Fruit fly (Drosophila melanogaster) whole organism, embryonic: ENCODE data around the gene CatB.

Source experiments
- Bdp1 ChIP-seq: fragments of 200-800 bp; sonication (Bioruptor generic); optimal IDR thresholded peaks from 3 replicates; lab custom pipeline; 2016; ENCODE audit warnings: missing biosample characterization, missing genetic modification characterization
- Blimp-1 ChIP-seq: fragments of 200-800 bp; sonication (Bioruptor generic); optimal IDR thresholded peaks from 3 replicates; lab custom pipeline; 2018; ENCODE audit warnings: missing biosample characterization, missing genetic modification characterization, mild to moderate bottlenecking, moderate library complexity, missing genetic modification reagents
- CG10267 ChIP-seq: fragments of 200-800 bp; sonication (Bioruptor generic); optimal IDR thresholded peaks from 2 replicates; lab custom pipeline; 2018; ENCODE audit warnings: missing biosample characterization, mild to moderate bottlenecking, missing genetic modification characterization, moderate library complexity
- CG10431 ChIP-seq: fragments of 200-800 bp; sonication (Bioruptor generic); optimal IDR thresholded peaks from 3 replicates; lab custom pipeline; 2018; ENCODE audit warnings: missing biosample characterization, mild to moderate bottlenecking, missing genetic modification characterization
- CG11093 ChIP-seq: fragments of 200-800 bp; sonication (Bioruptor generic); IDR thresholded peaks from 3 replicates; pipeline ENCODE4 v1.3.6; 2022; ENCODE audit warnings: missing biosample characterization, missing genetic modification characterization
- CG14965 ChIP-seq: fragments of 200-800 bp; sonication (Bioruptor generic); optimal IDR thresholded peaks from 2 replicates; lab custom pipeline; 2016; ENCODE audit warnings: missing biosample characterization, missing genetic modification characterization, borderline replicate concordance
- CG15696 ChIP-seq: fragments of 200-800 bp; sonication (Bioruptor generic); optimal IDR thresholded peaks from 2 replicates; lab custom pipeline; 2019; ENCODE audit warnings: missing biosample characterization, mild to moderate bottlenecking, missing genetic modification characterization, moderate library complexity
- CG18262 ChIP-seq: fragments of 200-800 bp; optimal IDR thresholded peaks from 3 replicates; lab custom pipeline; 2019; ENCODE audit warnings: missing biosample characterization, mild to moderate bottlenecking, missing genetic modification characterization, moderate library complexity
- CG18619 ChIP-seq: fragments of 200-800 bp; sonication (Bioruptor generic); optimal IDR thresholded peaks from 3 replicates; lab custom pipeline; 2017; ENCODE audit warnings: missing biosample characterization, mild to moderate bottlenecking, missing genetic modification characterization
- CG2712 ChIP-seq: fragments of 200-800 bp; optimal IDR thresholded peaks from 3 replicates; lab custom pipeline; 2019; ENCODE audit warnings: missing biosample characterization, mild to moderate bottlenecking, missing genetic modification characterization, moderate library complexity
- CG30403 ChIP-seq: fragments of 200-800 bp; sonication (Bioruptor generic); optimal IDR thresholded peaks from 3 replicates; lab custom pipeline; 2016; ENCODE audit warnings: missing biosample characterization, missing genetic modification characterization
- CG4730 ChIP-seq: fragments of 200-800 bp; sonication (Bioruptor generic); IDR thresholded peaks from 2 replicates; pipeline ENCODE4 v1.3.6; 2022; ENCODE audit warnings: missing biosample characterization, missing genetic modification characterization
- CG4854 ChIP-seq: fragments of 200-800 bp; sonication (Bioruptor generic); optimal IDR thresholded peaks from 2 replicates; lab custom pipeline; 2016; ENCODE audit warnings: missing biosample characterization, missing genetic modification characterization, inconsistent platforms
- CG5245 ChIP-seq: fragments of 200-800 bp; sonication (Bioruptor generic); optimal IDR thresholded peaks from 3 replicates; lab custom pipeline; 2016; ENCODE audit warnings: missing biosample characterization, missing genetic modification characterization
- CG5953 ChIP-seq: fragments of 200-800 bp; sonication (Bioruptor generic); IDR thresholded peaks from 2 replicates; pipeline ENCODE4 v1.3.6; 2022; ENCODE audit warnings: missing biosample characterization, missing genetic modification characterization
- CG7963 ChIP-seq: fragments of 200-800 bp; sonication (Bioruptor generic); IDR thresholded peaks from 3 replicates; pipeline ENCODE4 v1.3.6; 2022; ENCODE audit warnings: missing biosample characterization, missing genetic modification characterization; ENCODE audit not compliant: partially characterized antibody
- Camta ChIP-seq: fragments of 200-800 bp; sonication (Bioruptor generic); optimal IDR thresholded peaks from 2 replicates; lab custom pipeline; 2016; ENCODE audit warnings: missing biosample characterization, missing genetic modification characterization
- Fer3 ChIP-seq: fragments of 200-800 bp; sonication (Bioruptor generic); optimal IDR thresholded peaks from 2 replicates; lab custom pipeline; 2018; ENCODE audit warnings: missing biosample characterization, mild to moderate bottlenecking, missing genetic modification characterization, moderate library complexity
- H2.0 ChIP-seq: fragments of 200-800 bp; sonication (Bioruptor generic); IDR thresholded peaks from 2 replicates; pipeline ENCODE4 v1.3.6; 2022; ENCODE audit warnings: missing biosample characterization, missing genetic modification characterization
- HLH54F ChIP-seq: fragments of 200-800 bp; sonication (Bioruptor generic); optimal IDR thresholded peaks from 3 replicates; lab custom pipeline; 2016; ENCODE audit warnings: missing biosample characterization, missing genetic modification characterization
- Lpt ChIP-seq: fragments of >200 bp; optimal IDR thresholded peaks from 2 replicates; lab custom pipeline; 2018; ENCODE audit warnings: missing biosample characterization, missing genetic modification characterization
- MTF-1 ChIP-seq: fragments of 200-800 bp; sonication (Bioruptor generic); optimal IDR thresholded peaks from 2 replicates; lab custom pipeline; 2018; ENCODE audit warnings: missing biosample characterization, mild to moderate bottlenecking, missing genetic modification characterization, borderline replicate concordance
- Meics ChIP-seq: fragments of 200-800 bp; sonication (Bioruptor generic); optimal IDR thresholded peaks from 2 replicates; lab custom pipeline; 2017; ENCODE audit warnings: missing biosample characterization, mild to moderate bottlenecking, missing genetic modification characterization
- Optix ChIP-seq: fragments of 200-800 bp; sonication (Bioruptor generic); IDR thresholded peaks from 3 replicates; pipeline ENCODE4 v1.3.6; 2022; ENCODE audit warnings: missing biosample characterization, missing genetic modification characterization
- Sin3A ChIP-seq: fragments of >200 bp; optimal IDR thresholded peaks from 2 replicates; lab custom pipeline; 2018
- Sry-δ ChIP-seq: fragments of 200-800 bp; sonication (Bioruptor generic); optimal IDR thresholded peaks from 2 replicates; lab custom pipeline; 2016; ENCODE audit warnings: missing biosample characterization, missing genetic modification characterization
- Tbp ChIP-seq: fragments of >200 bp; optimal IDR thresholded peaks from 2 replicates; lab custom pipeline; 2018; ENCODE audit warnings: missing biosample characterization, missing genetic modification characterization
- Trl ChIP-seq, 3 experiments: fragments of >200 bp in 2 of 3; fragments of 200-800 bp in 1 of 3; sonication (Bioruptor generic) in 1 of 3; optimal IDR thresholded peaks; 2 replicates in 1 of 3; 3 replicates in 2 of 3; lab custom pipeline; 2016 to 2017; ENCODE audit warnings: missing biosample characterization in 1 of 3, missing genetic modification characterization in 1 of 3
- ara ChIP-seq: fragments of 200-800 bp; sonication (Bioruptor generic); IDR thresholded peaks from 2 replicates; pipeline ENCODE4 v1.3.6; 2022; ENCODE audit warnings: missing biosample characterization, missing genetic modification characterization
- dati ChIP-seq: fragments of 200-800 bp; sonication (Bioruptor generic); IDR thresholded peaks from 2 replicates; pipeline ENCODE4 v1.3.6; 2022; ENCODE audit warnings: missing biosample characterization, missing genetic modification characterization
- dm ChIP-seq: fragments of 200-800 bp; sonication (Bioruptor generic); optimal IDR thresholded peaks from 3 replicates; lab custom pipeline; 2016; ENCODE audit warnings: missing biosample characterization, missing genetic modification characterization
- dmrt11E ChIP-seq: fragments of 200-800 bp; sonication (Bioruptor generic); optimal IDR thresholded peaks from 3 replicates; lab custom pipeline; 2018; ENCODE audit warnings: missing biosample characterization, mild to moderate bottlenecking, missing genetic modification characterization, moderate library complexity
- dmrt99B ChIP-seq: fragments of 200-800 bp; sonication (Bioruptor generic); optimal IDR thresholded peaks from 2 replicates; lab custom pipeline; 2018; ENCODE audit warnings: missing biosample characterization, mild to moderate bottlenecking, missing genetic modification characterization, moderate library complexity
- fd102C ChIP-seq: fragments of 200-800 bp; sonication (Bioruptor generic); optimal IDR thresholded peaks from 2 replicates; lab custom pipeline; 2018; ENCODE audit warnings: missing biosample characterization, mild to moderate bottlenecking, missing genetic modification characterization, moderate library complexity
- fd3F ChIP-seq: fragments of 200-800 bp; sonication (Bioruptor generic); optimal IDR thresholded peaks from 2 replicates; lab custom pipeline; 2018; ENCODE audit warnings: missing biosample characterization, mild to moderate bottlenecking, missing genetic modification characterization, moderate library complexity
- inv ChIP-seq: fragments of 200-800 bp; sonication (Bioruptor generic); IDR thresholded peaks from 2 replicates; pipeline ENCODE4 v1.3.6; 2022; ENCODE audit warnings: missing biosample characterization, missing genetic modification characterization; ENCODE audit not compliant: partially characterized antibody
- jigr1 ChIP-seq: fragments of 200-800 bp; sonication (Bioruptor generic); IDR thresholded peaks from 3 replicates; pipeline ENCODE4 v1.3.6; 2022; ENCODE audit warnings: missing biosample characterization, missing genetic modification characterization
- klu ChIP-seq: fragments of 200-800 bp; sonication (Bioruptor generic); IDR thresholded peaks from 2 replicates; pipeline ENCODE4 v1.3.6; 2022; ENCODE audit warnings: missing biosample characterization, missing genetic modification characterization
- lbe ChIP-seq: fragments of 200-800 bp; sonication (Bioruptor generic); optimal IDR thresholded peaks from 2 replicates; lab custom pipeline; 2016; ENCODE audit warnings: missing biosample characterization, mild to moderate bottlenecking, missing genetic modification characterization
- lola ChIP-seq, 3 experiments: fragments of >200 bp in 2 of 3; fragments of 200-800 bp in 1 of 3; sonication (Bioruptor generic) in 1 of 3; optimal IDR thresholded peaks; 2 replicates each; lab custom pipeline; 2017 to 2019; ENCODE audit warnings: missing biosample characterization in 3 of 3, missing genetic modification characterization in 3 of 3, mild to moderate bottlenecking in 1 of 3, moderate library complexity in 1 of 3
- luna ChIP-seq: fragments of 200-800 bp; sonication (Bioruptor generic); optimal IDR thresholded peaks from 2 replicates; lab custom pipeline; 2016; ENCODE audit warnings: missing biosample characterization, missing genetic modification characterization
- nom ChIP-seq: fragments of 200-800 bp; sonication (Bioruptor generic); optimal IDR thresholded peaks from 2 replicates; lab custom pipeline; 2017; ENCODE audit warnings: missing biosample characterization, missing genetic modification characterization, mild to moderate bottlenecking, moderate library complexity, missing genetic modification reagents
- org-1 ChIP-seq: fragments of 200-800 bp; sonication (Bioruptor generic); optimal IDR thresholded peaks from 2 replicates; lab custom pipeline; 2017; ENCODE audit warnings: missing biosample characterization, missing genetic modification characterization
- pho ChIP-seq: fragments of 200-800 bp; sonication (Bioruptor generic); optimal IDR thresholded peaks from 2 replicates; lab custom pipeline; 2016; ENCODE audit warnings: missing biosample characterization, missing genetic modification characterization
- repo ChIP-seq: fragments of 200-800 bp; sonication (Bioruptor generic); optimal IDR thresholded peaks from 2 replicates; lab custom pipeline; 2016; ENCODE audit warnings: missing biosample characterization, missing genetic modification characterization
- salm ChIP-seq: fragments of 200-800 bp; sonication (Bioruptor generic); optimal IDR thresholded peaks from 2 replicates; lab custom pipeline; 2018; ENCODE audit warnings: missing biosample characterization, mild to moderate bottlenecking, missing genetic modification characterization
- scrt ChIP-seq: fragments of 200-800 bp; sonication (Bioruptor generic); optimal IDR thresholded peaks from 2 replicates; lab custom pipeline; 2018; ENCODE audit warnings: missing biosample characterization, mild to moderate bottlenecking, missing genetic modification characterization, moderate library complexity
- shn ChIP-seq: fragments of 200-800 bp; sonication (Bioruptor generic); optimal IDR thresholded peaks from 3 replicates; lab custom pipeline; 2016; ENCODE audit warnings: missing biosample characterization, missing genetic modification characterization
- slou ChIP-seq: fragments of 200-800 bp; sonication (Bioruptor generic); optimal IDR thresholded peaks from 3 replicates; lab custom pipeline; 2016; ENCODE audit warnings: missing biosample characterization, missing genetic modification characterization
- twi ChIP-seq: fragments of 200-800 bp; optimal IDR thresholded peaks from 2 replicates; lab custom pipeline; 2019; ENCODE audit warnings: missing biosample characterization, mild to moderate bottlenecking, missing genetic modification characterization, moderate library complexity

Gene CatB

DNA sequence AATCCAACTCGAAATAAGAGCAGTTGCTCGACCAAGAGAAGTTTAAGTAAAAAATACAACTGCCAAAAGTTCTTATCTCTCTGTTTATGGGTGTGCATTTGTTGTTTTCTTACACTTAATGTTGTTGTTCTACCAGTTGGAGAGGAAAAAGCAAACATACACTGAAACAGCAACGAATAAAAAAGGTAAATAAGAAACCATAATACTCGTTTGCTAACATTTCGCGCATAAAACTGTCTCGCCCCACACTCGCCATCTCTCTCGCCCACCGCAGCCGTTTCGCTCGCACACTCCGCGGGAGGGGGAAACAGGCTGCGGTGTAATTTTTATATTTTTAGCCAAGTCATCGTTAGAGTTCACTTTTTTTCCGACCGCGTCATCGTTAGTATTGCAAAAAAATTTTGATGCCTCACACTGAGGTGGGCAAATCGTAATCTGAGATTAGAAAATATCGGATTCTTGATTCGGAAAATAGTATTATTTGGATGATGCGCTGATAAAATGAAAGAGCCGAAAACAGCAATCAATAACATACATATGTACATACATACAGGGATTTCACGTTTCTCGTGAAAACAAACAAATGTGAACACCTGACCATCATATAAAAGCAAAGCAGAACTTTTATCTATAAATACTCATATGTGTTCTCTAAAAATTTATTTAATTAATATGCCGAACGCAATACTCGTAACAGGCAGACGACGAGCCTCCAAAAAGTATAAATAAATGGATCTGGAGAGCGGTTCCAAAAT is 12.8 kb upstream of the CatB start (continued):
- TF ChIP-seq H2.0 (GFP tag; lab: Robert Waterston, UW), result no peak
- no peak for TF ChIP-seq fd102C
- TF ChIP-seq CG5953 (GFP tag; lab: Robert Waterston, UW), result no peak
- no peak for TF ChIP-seq CG5245
- no peak for TF ChIP-seq CG14965
- TF ChIP-seq inv (GFP tag; lab: Robert Waterston, UW), result no peak
- no peak for TF ChIP-seq CG30403 (GFP tag; lab: Kevin White, UChicago)
- TF ChIP-seq pho, result peak; percentile 49
- no peak for TF ChIP-seq Tbp (GFP tag; lab: Kevin White, UChicago)
- TF ChIP-seq MTF-1 (GFP tag; lab: Kevin White, UChicago), result peak; percentile 18
- TF ChIP-seq shn, result peak; percentile 13
- TF ChIP-seq CG15696 (tag; lab: Kevin White, UChicago), result no peak
- no peak for TF ChIP-seq nom
- no peak for TF ChIP-seq repo (GFP tag; lab: Kevin White, UChicago)
- TF ChIP-seq Optix (GFP tag; lab: Robert Waterston, UW), result no peak
- no peak for TF ChIP-seq Lpt (GFP tag; lab: Kevin White, UChicago)
- TF ChIP-seq Sin3A, result no peak
- no peak for TF ChIP-seq scrt (GFP tag; lab: Kevin White, UChicago)
- peak in 1 of 2 experiments; percentile 17 for TF ChIP-seq Trl (optimal IDR thresholded peaks at IDR 0.05; lab: Kevin White, UChicago)
- TF ChIP-seq Trl (GFP tag; optimal IDR thresholded peaks at IDR 0.05; lab: Kevin White, UChicago), result peak; percentile 8
- TF ChIP-seq fd3F (GFP tag; lab: Kevin White, UChicago), result peak; percentile 10
- no peak for TF ChIP-seq klu (GFP tag; lab: Robert Waterston, UW)
- TF ChIP-seq CG10431 (GFP tag; lab: Kevin White, UChicago), result no peak
- TF ChIP-seq twi (tag; lab: Kevin White, UChicago), result no peak
- TF ChIP-seq ara, result no peak
- TF ChIP-seq CG4854, result no peak
- no peak for TF ChIP-seq CG11093 (GFP tag; lab: Robert Waterston, UW)
- TF ChIP-seq Camta (GFP tag; lab: Kevin White, UChicago), result no peak
- TF ChIP-seq org-1, result peak; percentile 30
- TF ChIP-seq CG10267 (tag; lab: Kevin White, UChicago), result no peak
- no peak for TF ChIP-seq CG18262
- peak; percentile 15 for TF ChIP-seq HLH54F (GFP tag; lab: Kevin White, UChicago)
- TF ChIP-seq Bdp1 (GFP tag; lab: Kevin White, UChicago), result no peak
- TF ChIP-seq Blimp-1 (GFP tag; lab: Kevin White, UChicago), result no peak
- TF ChIP-seq CG2712 (tag; lab: Kevin White, UChicago), result no peak
- TF ChIP-seq salm, result no peak
- TF ChIP-seq dati (GFP tag; lab: Robert Waterston, UW), result no peak
- no peak for TF ChIP-seq Sry-δ (GFP tag; lab: Kevin White, UChicago)
- no peak for TF ChIP-seq CG18619 (GFP tag; lab: Kevin White, UChicago)
- TF ChIP-seq dmrt99B (tag; lab: Kevin White, UChicago), result peak; percentile 25
- no peak for TF ChIP-seq dmrt11E (tag; lab: Kevin White, UChicago)
- no peak for TF ChIP-seq dm
- TF ChIP-seq luna (GFP tag; lab: Kevin White, UChicago), result no peak
- no peak for TF ChIP-seq CG7963 (GFP tag; lab: Robert Waterston, UW)
- TF ChIP-seq Meics (GFP tag; lab: Kevin White, UChicago), result peak; percentile 52
- no peak for TF ChIP-seq lola (GFP tag; optimal IDR thresholded peaks at IDR 0.05; lab: Kevin White, UChicago)
- TF ChIP-seq Fer3 (tag; lab: Kevin White, UChicago), result peak; percentile 35
- TF ChIP-seq lbe (GFP tag; lab: Kevin White, UChicago), result peak; percentile 30
- TF ChIP-seq slou (GFP tag; lab: Kevin White, UChicago), result no peak
- TF ChIP-seq CG4730 (GFP tag; lab: Robert Waterston, UW), result no peak
- no peak for TF ChIP-seq jigr1 (GFP tag; lab: Robert Waterston, UW)
